Worm (Caenorhabditis elegans) whole organism, L3 larva: ENCODE results near the gene C16C10.9.

ENCODE experiments used
- ZK546.5 ChIP-seq: sonication (generic microtip); optimal IDR thresholded peaks from 2 replicates; lab custom pipeline; 2017; ENCODE audit warnings: missing biosample characterization, missing genetic modification characterization
- ceh-28 ChIP-seq: fragments of 150-350 bp; optimal IDR thresholded peaks from 2 replicates; lab custom pipeline; 2014; ENCODE audit warnings: missing biosample characterization, missing genetic modification reagents, missing genetic modification characterization
- ceh-82 ChIP-seq: fragments of 150-350 bp; optimal IDR thresholded peaks from 2 replicates; lab custom pipeline; 2014; ENCODE audit warnings: missing biosample characterization, missing genetic modification characterization
- ceh-9 ChIP-seq: sonication (generic microtip); optimal IDR thresholded peaks from 2 replicates; lab custom pipeline; 2018; ENCODE audit warnings: missing biosample characterization, missing genetic modification characterization
- daf-12 ChIP-seq: fragments of 150-350 bp; optimal IDR thresholded peaks from 2 replicates; lab custom pipeline; 2014; ENCODE audit warnings: missing biosample characterization, missing genetic modification reagents, missing genetic modification characterization
- egl-27 ChIP-seq: sonication (generic microtip); optimal IDR thresholded peaks from 4 replicates; lab custom pipeline; 2017; ENCODE audit warnings: missing biosample characterization, missing genetic modification reagents, missing genetic modification characterization
- elt-1 ChIP-seq: fragments of 150-350 bp; optimal IDR thresholded peaks from 2 replicates; lab custom pipeline; 2014; ENCODE audit warnings: missing biosample characterization, missing genetic modification characterization
- elt-3 ChIP-seq, 3 experiments: fragments of 150-350 bp in 1 of 3; sonication (generic microtip) in 2 of 3; optimal IDR thresholded peaks; 2 replicates in 2 of 3; 4 replicates in 1 of 3; lab custom pipeline; 2014 to 2017; ENCODE audit warnings: missing biosample characterization in 3 of 3, missing genetic modification characterization in 3 of 3
- eor-1 ChIP-seq, 2 experiments: fragments of 150-350 bp; optimal IDR thresholded peaks; 2 replicates each; lab custom pipeline; 2014 to 2018; ENCODE audit warnings: missing biosample characterization in 2 of 2, missing genetic modification characterization in 2 of 2
- fkh-10 ChIP-seq: sonication (generic microtip); optimal IDR thresholded peaks from 2 replicates; lab custom pipeline; 2017; ENCODE audit warnings: missing biosample characterization, missing genetic modification reagents, missing genetic modification characterization
- fkh-2 ChIP-seq: fragments of 150-350 bp; optimal IDR thresholded peaks from 2 replicates; lab custom pipeline; 2014; ENCODE audit warnings: missing biosample characterization, missing genetic modification reagents, missing genetic modification characterization
- fos-1 ChIP-seq: fragments of 150-350 bp; optimal IDR thresholded peaks from 2 replicates; lab custom pipeline; 2014; ENCODE audit warnings: missing biosample characterization, missing genetic modification characterization
- hmg-11 ChIP-seq: sonication (generic microtip); optimal IDR thresholded peaks from 2 replicates; lab custom pipeline; 2016; ENCODE audit warnings: missing genetic modification characterization, missing compliant biosample characterization
- lin-15B ChIP-seq: fragments of 150-350 bp; optimal IDR thresholded peaks from 2 replicates; lab custom pipeline; 2014; ENCODE audit warnings: missing biosample characterization, missing genetic modification characterization
- lin-39 ChIP-seq: fragments of 150-350 bp; optimal IDR thresholded peaks from 2 replicates; lab custom pipeline; 2018; ENCODE audit warnings: missing biosample characterization, missing genetic modification reagents, missing genetic modification characterization
- mml-1 ChIP-seq: fragments of 150-350 bp; sonication (generic microtip); optimal IDR thresholded peaks from 3 replicates; lab custom pipeline; 2014; ENCODE audit warnings: missing biosample characterization, missing genetic modification characterization
- nfya-1 ChIP-seq: sonication (generic microtip); optimal IDR thresholded peaks from 2 replicates; lab custom pipeline; 2017; ENCODE audit warnings: missing genetic modification characterization, mild to moderate bottlenecking, missing compliant biosample characterization, antibody characterized with exemption, moderate library complexity; ENCODE audit not compliant: insufficient read depth
- nhr-11 ChIP-seq: fragments of 150-350 bp; optimal IDR thresholded peaks from 2 replicates; lab custom pipeline; 2014; ENCODE audit warnings: missing biosample characterization, missing genetic modification characterization
- nhr-12 ChIP-seq: fragments of 150-350 bp; optimal IDR thresholded peaks from 2 replicates; lab custom pipeline; 2014; ENCODE audit warnings: missing biosample characterization, missing genetic modification characterization
- nhr-23 ChIP-seq: fragments of 150-350 bp; optimal IDR thresholded peaks from 2 replicates; lab custom pipeline; 2014; ENCODE audit warnings: missing biosample characterization, missing genetic modification reagents, missing genetic modification characterization
- nhr-237 ChIP-seq: fragments of 150-350 bp; optimal IDR thresholded peaks from 2 replicates; lab custom pipeline; 2014; ENCODE audit warnings: missing biosample characterization, missing genetic modification characterization
- nhr-28 ChIP-seq: fragments of 150-350 bp; optimal IDR thresholded peaks from 2 replicates; lab custom pipeline; 2014; ENCODE audit warnings: missing biosample characterization, missing genetic modification characterization
- nhr-43 ChIP-seq: sonication (generic microtip); optimal IDR thresholded peaks from 2 replicates; lab custom pipeline; 2016; ENCODE audit warnings: mild to moderate bottlenecking, missing genetic modification characterization, missing compliant biosample characterization; ENCODE audit not compliant: poor library complexity, severe bottlenecking
- nhr-77 ChIP-seq: fragments of 150-350 bp; optimal IDR thresholded peaks from 2 replicates; lab custom pipeline; 2014; ENCODE audit warnings: missing biosample characterization, missing genetic modification characterization
- pha-4 ChIP-seq: fragments of 150-350 bp; optimal IDR thresholded peaks from 2 replicates; lab custom pipeline; 2014; ENCODE audit warnings: missing biosample characterization, missing genetic modification reagents, missing genetic modification characterization
- sea-2 ChIP-seq: fragments of 150-350 bp; sonication (generic microtip); optimal IDR thresholded peaks from 4 replicates; lab custom pipeline; 2014; ENCODE audit warnings: missing biosample characterization, missing genetic modification reagents, missing genetic modification characterization
- skn-1 ChIP-seq: fragments of 150-350 bp; optimal IDR thresholded peaks from 2 replicates; lab custom pipeline; 2014; ENCODE audit warnings: missing biosample characterization, missing genetic modification characterization
- snpc-4 ChIP-seq: fragments of 150-350 bp; optimal IDR thresholded peaks from 2 replicates; lab custom pipeline; 2014; ENCODE audit warnings: missing biosample characterization, missing genetic modification characterization
- unc-39 ChIP-seq: sonication (generic microtip); optimal IDR thresholded peaks from 4 replicates; lab custom pipeline; 2017; ENCODE audit warnings: missing biosample characterization, missing genetic modification characterization
- unc-62 ChIP-seq: fragments of 150-350 bp; sonication (generic microtip); optimal IDR thresholded peaks from 4 replicates; lab custom pipeline; 2014; ENCODE audit warnings: missing biosample characterization, missing genetic modification reagents, missing genetic modification characterization
- zag-1 ChIP-seq: fragments of 150-350 bp; optimal IDR thresholded peaks from 2 replicates; lab custom pipeline; 2014; ENCODE audit warnings: missing biosample characterization, missing genetic modification characterization
- ztf-11 ChIP-seq: fragments of 150-350 bp; optimal IDR thresholded peaks from 2 replicates; lab custom pipeline; 2014; ENCODE audit warnings: missing biosample characterization, missing genetic modification characterization
- ztf-4 ChIP-seq: fragments of 150-350 bp; optimal IDR thresholded peaks from 2 replicates; lab custom pipeline; 2014; ENCODE audit warnings: missing biosample characterization, missing genetic modification characterization

C16C10.9 gene

DNA sequence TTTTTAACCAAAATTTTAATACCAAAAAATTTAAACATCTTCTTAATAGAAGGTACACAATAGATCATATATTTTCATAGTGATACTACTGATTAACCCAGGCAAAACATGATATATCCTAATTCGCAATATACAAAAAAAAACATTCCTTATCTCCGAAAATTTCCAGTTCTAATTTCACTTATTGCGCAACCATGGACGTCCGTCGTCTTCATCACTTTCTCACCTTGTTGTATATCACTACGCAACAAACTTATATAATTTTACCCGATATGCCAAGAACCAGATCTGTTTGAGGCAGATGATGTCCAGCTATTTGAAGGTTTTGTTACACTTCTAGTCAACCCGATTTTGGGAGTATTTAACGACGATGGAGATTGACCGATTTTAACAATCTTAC is 30.6 kb upstream of the C16C10.9 start, which contains the start of gene R74.2 (continued):
- no peak for TF ChIP-seq ceh-9 (tag; lab: Kevin White, UChicago)
- no peak for TF ChIP-seq sea-2
- no peak for TF ChIP-seq egl-27
- TF ChIP-seq unc-39: no peak
- TF ChIP-seq daf-12: no peak

DNA sequence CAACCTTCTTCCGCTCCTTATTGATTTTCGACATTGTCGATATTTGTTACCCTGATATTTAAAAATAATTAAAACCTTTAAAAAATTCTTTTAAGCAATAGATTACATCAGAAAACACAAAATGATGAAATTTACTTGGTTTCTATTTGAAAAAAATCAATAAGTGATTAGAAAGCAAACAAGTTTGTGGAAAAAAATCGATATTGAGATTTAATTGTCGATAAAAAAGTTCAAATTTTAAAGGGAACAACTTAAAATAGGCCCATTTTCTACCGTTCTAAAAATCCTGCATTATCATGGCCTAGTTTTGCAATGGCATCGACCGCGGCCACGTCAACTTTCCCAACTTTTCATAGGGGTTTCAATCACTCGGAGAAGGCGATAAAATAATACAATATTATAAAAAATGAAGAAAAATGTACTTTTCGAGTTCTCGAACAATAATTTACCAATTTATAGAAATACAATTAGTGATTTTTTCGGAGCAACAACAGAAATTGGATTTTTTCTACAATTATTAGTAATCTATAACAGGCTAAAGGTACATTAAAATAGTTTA is 29.6 kb upstream of the C16C10.9 start, which contains the start of gene lars-1:
Gene lars-1, minus strand, starts transcription at position 51 of the 559 bp plus-strand sequence.
- TF ChIP-seq ceh-28 (peak; percentile 49), nfya-1 (peak; percentile 22), lin-15B (peak; percentile 49), unc-62 (GFP tag; lab: Kevin White, UChicago) (no peak), hmg-11 (tag; lab: Kevin White, UChicago) (peak; percentile 17)
- TF ChIP-seq, all 47 proteins: peak for 4

DNA sequence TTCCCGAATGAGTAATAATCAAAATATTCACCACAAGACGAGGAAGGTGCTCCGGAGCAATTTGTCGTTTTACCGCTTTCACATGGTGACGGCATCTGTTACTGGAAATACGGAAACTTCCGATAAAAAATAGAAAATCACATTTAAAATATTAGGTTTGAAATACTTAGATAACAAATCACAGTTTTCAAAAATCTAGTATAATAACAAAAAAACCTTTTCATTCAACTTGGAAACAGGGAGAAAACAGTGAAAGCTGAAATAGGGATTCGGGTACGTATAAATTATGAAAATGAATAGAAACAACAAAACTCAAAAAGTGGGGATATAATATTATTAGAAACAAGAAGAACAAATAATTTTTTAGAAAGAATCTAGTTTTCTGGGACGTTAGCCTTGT is 24.1 kb upstream of the C16C10.9 start, which contains the start of gene C16C10.1:
Gene C16C10.1, minus strand, starts transcription at position 101 of the 400 bp plus-strand sequence.
- no peak for TF ChIP-seq pha-4 (tag; lab: Kevin White, UChicago)
- TF ChIP-seq elt-3 (tag; optimal IDR thresholded peaks at IDR 0.05; lab: Kevin White, UChicago): no peak
- no peak for TF ChIP-seq fos-1 (tag; lab: Kevin White, UChicago)
- TF ChIP-seq nhr-77: no peak
- no peak for TF ChIP-seq nfya-1
- no peak for TF ChIP-seq ZK546.5
- TF ChIP-seq nhr-237 (tag; lab: Kevin White, UChicago): no peak

DNA sequence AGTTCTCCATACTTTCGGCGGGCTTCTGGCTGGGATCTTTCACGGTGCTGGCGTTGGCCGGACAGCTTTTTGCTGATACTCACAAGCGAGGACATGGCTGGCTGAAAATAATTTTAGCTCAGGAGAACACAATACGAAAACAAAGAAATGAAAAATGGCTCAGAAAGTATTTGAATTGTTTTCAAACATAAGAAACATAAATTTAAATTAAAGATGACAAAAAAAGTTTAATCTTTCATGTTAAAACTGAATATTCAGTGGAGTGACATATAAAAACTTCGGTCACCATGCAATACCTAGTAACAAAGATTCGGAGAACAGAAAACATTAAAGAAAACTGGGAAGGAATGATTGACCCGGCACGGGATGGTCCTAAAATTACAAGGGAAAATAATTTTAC is 21.4 kb upstream of the C16C10.9 start, which contains the start of gene C16C10.2:
Gene C16C10.2, minus strand, starts transcription at position 101 of the 400 bp plus-strand sequence.
- no peak for TF ChIP-seq unc-39
- TF ChIP-seq fos-1 (tag; lab: Kevin White, UChicago): no peak
- no peak for TF ChIP-seq ceh-28
- no peak for TF ChIP-seq snpc-4 (tag; lab: Kevin White, UChicago)
- TF ChIP-seq zag-1 (tag; lab: Kevin White, UChicago): no peak
- no peak for TF ChIP-seq daf-12
- TF ChIP-seq skn-1 (tag; lab: Kevin White, UChicago): no peak
- no peak for TF ChIP-seq nhr-43
- TF ChIP-seq nhr-28: no peak
- TF ChIP-seq unc-62 (GFP tag; lab: Kevin White, UChicago): no peak
- TF ChIP-seq elt-3 (tag; optimal IDR thresholded peaks at IDR 0.05; lab: Kevin White, UChicago): no peak
- no peak for TF ChIP-seq nhr-12 (tag; lab: Kevin White, UChicago)
- no peak for TF ChIP-seq mml-1 (tag; lab: Kevin White, UChicago)
- TF ChIP-seq ZK546.5: no peak
- TF ChIP-seq ztf-11: no peak

DNA sequence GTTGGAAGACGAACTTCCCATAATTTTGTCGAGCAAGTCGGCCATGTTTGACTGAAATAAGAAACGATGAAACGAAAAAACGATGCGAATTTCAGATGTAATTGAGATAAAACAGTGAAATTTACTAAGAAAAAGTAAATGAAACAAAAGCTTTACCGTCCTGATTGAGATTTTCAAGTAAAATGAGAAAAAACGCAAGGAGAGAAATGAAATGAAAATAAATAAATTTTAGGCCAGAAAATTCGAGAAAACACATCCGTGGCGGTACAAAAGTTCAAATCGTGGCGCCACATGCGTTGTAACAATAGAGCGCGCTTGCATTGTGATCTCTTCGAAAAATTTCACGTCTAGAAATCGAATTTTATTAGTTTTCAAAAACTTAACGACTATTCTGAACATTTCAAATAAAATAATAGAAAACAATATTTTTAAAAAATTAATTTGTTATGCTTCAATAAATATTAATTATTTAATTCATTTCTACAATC is 19.0 kb upstream of the C16C10.9 start, which contains the start of the genes hrde-1 and C16C10.13:
Gene hrde-1, minus strand, starts transcription at position 51 of the 488 bp plus-strand sequence.
Gene C16C10.13, plus strand, starts transcription at position 332 of the 488 bp plus-strand sequence.
- TF ChIP-seq ztf-4 (no peak), fkh-2 (tag; lab: Kevin White, UChicago) (no peak), fkh-10 (no peak), daf-12 (no peak), nhr-11 (tag; lab: Kevin White, UChicago) (no peak), hmg-11 (tag; lab: Kevin White, UChicago) (no peak), unc-39 (no peak), nfya-1 (no peak), egl-27 (no peak), skn-1 (tag; lab: Kevin White, UChicago) (no peak), ceh-82 (tag; lab: Kevin White, UChicago) (no peak), elt-1 (no peak)
- TF ChIP-seq, all 47 proteins: peak for 0

DNA sequence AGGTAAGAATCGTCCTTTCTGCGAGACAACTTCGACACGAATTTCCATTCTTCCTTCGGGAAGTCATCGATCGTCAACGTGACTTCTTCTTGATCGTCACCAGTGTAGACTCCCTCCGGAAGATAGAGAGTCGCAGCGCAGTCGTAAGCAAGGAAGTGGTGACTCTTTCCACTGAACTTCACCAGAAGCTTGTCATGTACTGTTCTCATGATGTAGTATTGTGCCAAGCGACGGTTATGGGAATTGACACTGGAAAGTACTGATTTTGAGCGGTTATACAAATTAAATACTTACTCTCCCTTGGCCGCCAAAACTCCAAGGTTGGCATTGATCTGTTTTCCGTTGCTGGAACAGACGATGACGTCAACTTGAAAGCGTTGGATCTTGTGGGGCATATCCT is 18.3 kb upstream of the C16C10.9 start:
- TF ChIP-seq sea-2: no peak
- no peak for TF ChIP-seq nhr-23 (tag; lab: Kevin White, UChicago)
- TF ChIP-seq nhr-28: no peak
- no peak for TF ChIP-seq eor-1 (tag; optimal IDR thresholded peaks at IDR 0.05; lab: Kevin White, UChicago)
- TF ChIP-seq ceh-28: no peak
- TF ChIP-seq nhr-12 (tag; lab: Kevin White, UChicago): no peak
- no peak for TF ChIP-seq skn-1 (tag; lab: Kevin White, UChicago)
- no peak for TF ChIP-seq nhr-43
- TF ChIP-seq lin-39 (tag; lab: Kevin White, UChicago): no peak
- TF ChIP-seq zag-1 (tag; lab: Kevin White, UChicago): no peak
- no peak for TF ChIP-seq pha-4 (tag; lab: Kevin White, UChicago)
